Fruit fly (Drosophila melanogaster) Kc167 (cell line): ENCODE measurements around the gene Gfrl.

Experiments used
- Myc ChIP-seq: fragments of >200 bp; optimal IDR thresholded peaks from 2 replicates; lab custom pipeline; 2017; ENCODE audit warnings: missing external identifiers
- Sin3A ChIP-seq: fragments of >200 bp; optimal IDR thresholded peaks from 2 replicates; lab custom pipeline; 2018; ENCODE audit warnings: missing external identifiers
- h ChIP-seq: fragments of >200 bp; optimal IDR thresholded peaks from 3 replicates; lab custom pipeline; 2018; ENCODE audit warnings: missing external identifiers
- insv ChIP-seq: fragments of >200 bp; optimal IDR thresholded peaks from 3 replicates; lab custom pipeline; 2018; ENCODE audit warnings: missing external identifiers
- psq ChIP-seq: fragments of >200 bp; optimal IDR thresholded peaks from 2 replicates; lab custom pipeline; 2017; ENCODE audit warnings: missing external identifiers
- ttk ChIP-seq: sonication (Bioruptor generic); optimal IDR thresholded peaks from 2 replicates; lab custom pipeline; 2017; ENCODE audit warnings: missing external identifiers

The Gfrl gene

DNA sequence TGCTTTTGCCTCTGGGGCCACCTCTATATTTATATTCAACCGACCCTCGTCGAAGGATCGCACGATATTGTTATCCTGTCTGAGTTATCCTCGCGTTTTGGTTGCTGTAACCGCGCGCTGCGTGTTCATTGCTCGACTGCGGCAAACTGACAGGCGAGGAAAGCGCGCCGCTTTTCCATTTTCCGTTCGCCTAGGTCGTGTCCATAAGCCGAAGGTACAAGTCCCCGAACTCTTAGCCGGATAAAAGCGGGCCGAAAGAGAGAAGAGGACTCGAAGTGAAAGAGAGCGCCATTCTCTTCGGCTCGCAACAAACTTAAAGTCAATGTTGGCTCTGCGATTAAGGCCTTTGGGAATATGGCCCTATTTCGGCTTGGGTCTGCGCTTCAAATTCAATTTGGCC is at the start of gene Gfrl:
Gfrl (minus strand) TSS at position 148 of the 400 bp plus-strand sequence.
- TF ChIP-seq ttk (lab: Kevin White, UChicago) (no peak), psq (no peak), h (lab: Kevin White, UChicago) (no peak), Myc (lab: Kevin White, UChicago) (no peak), Sin3A (lab: Kevin White, UChicago) (no peak), insv (lab: Kevin White, UChicago) (no peak)

DNA sequence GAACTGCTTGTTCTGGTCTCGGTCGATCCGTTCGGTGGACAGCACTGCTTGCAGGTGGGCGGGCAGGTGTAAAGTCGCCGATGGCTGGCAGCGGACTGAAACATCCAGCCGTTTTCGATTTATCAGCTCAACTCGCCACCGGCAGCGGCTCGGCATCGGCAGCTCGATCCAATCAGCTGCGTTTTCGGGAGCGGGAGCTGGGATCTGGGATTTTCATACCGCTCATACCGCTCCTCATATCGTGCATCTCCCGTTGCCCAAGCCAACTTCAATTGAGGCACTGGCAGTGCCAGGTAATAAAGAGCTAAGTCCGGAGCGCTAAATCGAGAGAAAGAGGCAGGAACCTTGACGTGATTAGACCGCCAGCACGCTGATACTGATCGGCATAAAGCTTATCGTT is 28.0 kb upstream of the Gfrl start, which contains the start of gene MFS9:
MFS9 (minus strand) TSS at position 101 of the 400 bp plus-strand sequence.
- TF ChIP-seq ttk (lab: Kevin White, UChicago) (no peak), h (lab: Kevin White, UChicago) (no peak), psq (no peak), Myc (lab: Kevin White, UChicago) (no peak), Sin3A (lab: Kevin White, UChicago) (no peak), insv (lab: Kevin White, UChicago) (no peak)

- TF ChIP-seq Sin3A (lab: Kevin White, UChicago) (no peak), Myc (lab: Kevin White, UChicago) (no peak), ttk (lab: Kevin White, UChicago) (no peak), insv (lab: Kevin White, UChicago) (no peak), h (lab: Kevin White, UChicago) (no peak), psq (no peak)
Measured at dm6 chr3R:20509377-20509776, 25.0 kb upstream of the Gfrl start.

DNA sequence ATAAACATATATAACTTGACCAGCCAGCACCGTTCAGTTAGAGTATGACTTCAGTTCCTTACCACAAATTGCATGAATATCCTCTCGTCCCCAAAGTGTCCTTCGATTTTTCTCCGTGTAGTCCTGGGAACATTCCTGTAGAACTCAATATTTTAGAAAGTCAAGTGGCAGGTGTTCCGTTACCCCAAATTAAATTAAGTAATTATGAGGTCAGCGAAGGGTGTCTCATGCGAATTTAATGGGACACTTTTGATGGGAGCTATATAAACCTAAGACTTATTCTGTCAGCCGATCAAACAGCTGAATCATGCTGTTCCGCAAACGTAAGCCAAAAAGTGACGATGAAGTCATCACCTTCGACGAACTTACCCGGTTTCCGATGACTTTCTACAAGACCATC is 20.1 kb upstream of the Gfrl start, which contains the start of gene Or92a:
Or92a (plus strand) TSS at position 301 of the 400 bp plus-strand sequence.
- TF ChIP-seq h (lab: Kevin White, UChicago), result no peak
- TF ChIP-seq insv (lab: Kevin White, UChicago), result no peak
- no peak for TF ChIP-seq ttk (lab: Kevin White, UChicago)
- no peak for TF ChIP-seq Myc (lab: Kevin White, UChicago)

DNA sequence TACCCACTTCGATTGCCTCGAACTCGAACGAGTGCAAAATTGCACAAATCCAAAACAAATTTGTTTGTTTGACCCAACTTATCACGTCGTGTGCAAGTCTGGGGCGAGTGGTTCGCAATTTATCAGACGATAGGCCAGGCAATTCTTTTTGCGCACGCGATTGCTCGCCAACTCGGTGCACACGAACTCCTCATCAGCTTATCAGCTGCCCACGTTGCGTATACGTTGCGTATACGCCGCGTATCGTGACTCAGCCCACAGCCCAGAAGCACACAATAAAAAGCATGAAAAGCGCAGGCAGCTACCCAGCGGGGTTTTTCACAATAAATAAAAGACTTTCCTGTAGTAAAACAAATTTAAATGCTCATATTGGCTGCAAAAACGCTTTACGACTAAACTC is 19.3 kb upstream of the Gfrl start, which contains the start of gene MtnB:
MtnB (minus strand) TSS at position 101 of the 400 bp plus-strand sequence.
- no peak for TF ChIP-seq h (lab: Kevin White, UChicago)
- TF ChIP-seq Myc (lab: Kevin White, UChicago), result no peak
- no peak for TF ChIP-seq psq

DNA sequence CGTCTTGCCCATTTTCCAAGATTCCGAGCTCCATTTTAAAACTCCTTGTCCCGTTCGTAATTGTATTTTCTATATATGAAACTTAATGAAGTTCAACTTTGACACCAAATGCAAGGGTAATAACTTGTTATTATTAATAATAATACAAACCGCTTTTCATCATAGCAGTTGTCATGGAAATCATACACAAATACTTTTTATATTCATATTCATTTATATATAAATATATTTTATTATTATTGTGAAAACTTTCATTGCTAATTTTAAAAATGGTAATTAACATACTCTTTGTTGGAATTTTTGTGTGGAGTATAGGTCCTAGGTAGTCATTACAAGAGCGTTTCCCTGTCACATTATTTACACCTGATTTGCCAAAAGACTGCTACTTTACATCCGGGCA is 17.5 kb upstream of the Gfrl start, which contains the start of gene CG46441:
CG46441 (minus strand) TSS at position 101 of the 400 bp plus-strand sequence.
- no peak for TF ChIP-seq h (lab: Kevin White, UChicago)
- TF ChIP-seq ttk (lab: Kevin White, UChicago), result no peak
- no peak for TF ChIP-seq Sin3A (lab: Kevin White, UChicago)
- TF ChIP-seq Myc (lab: Kevin White, UChicago), result no peak
- no peak for TF ChIP-seq insv (lab: Kevin White, UChicago)
- no peak for TF ChIP-seq psq

DNA sequence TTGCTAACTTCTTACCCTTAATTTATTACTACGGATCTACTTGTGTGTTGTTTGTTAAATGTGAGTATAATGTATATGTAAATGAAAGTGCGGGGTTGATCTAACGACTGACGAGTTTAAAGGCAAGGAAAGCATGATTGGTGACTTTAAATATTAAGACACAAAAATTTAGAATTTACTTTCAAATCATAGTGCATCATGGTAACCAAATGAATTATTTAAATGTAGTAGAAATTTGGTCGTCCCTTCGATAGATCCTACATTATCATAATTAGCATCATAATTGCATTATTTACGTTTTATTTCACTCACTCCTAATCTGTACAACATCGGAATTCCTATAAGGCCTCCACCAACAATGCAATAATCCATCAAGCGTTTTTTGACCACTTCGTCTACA is 16.9 kb upstream of the Gfrl start, which contains the start of gene Dic2:
Dic2 (minus strand) TSS at position 101 of the 400 bp plus-strand sequence.
- TF ChIP-seq Sin3A (lab: Kevin White, UChicago), result no peak

dm6 chr3R:20472764-20473390 is 11.5 kb downstream of the Gfrl start:
- TF ChIP-seq h (lab: Kevin White, UChicago) (no peak), psq (no peak), Sin3A (lab: Kevin White, UChicago) (no peak), Myc (lab: Kevin White, UChicago) (no peak), insv (lab: Kevin White, UChicago) (no peak), ttk (lab: Kevin White, UChicago) (no peak)

dm6 chr3R:20464267-20464768 is 20.1 kb downstream of the Gfrl start:
- no peak for TF ChIP-seq h (lab: Kevin White, UChicago)
- TF ChIP-seq ttk (lab: Kevin White, UChicago), result no peak
- no peak for TF ChIP-seq Myc (lab: Kevin White, UChicago)
- TF ChIP-seq insv (lab: Kevin White, UChicago), result no peak
- no peak for TF ChIP-seq psq
- TF ChIP-seq Sin3A (lab: Kevin White, UChicago), result no peak

- TF ChIP-seq insv (lab: Kevin White, UChicago) (no peak), ttk (lab: Kevin White, UChicago) (no peak), Myc (lab: Kevin White, UChicago) (no peak), psq (no peak), h (lab: Kevin White, UChicago) (no peak), Sin3A (lab: Kevin White, UChicago) (no peak)
Measured at dm6 chr3R:20449487-20449886, 34.9 kb downstream of the Gfrl start.

dm6 chr3R:20422092-20422491 is 62.3 kb downstream of the Gfrl start:
- TF ChIP-seq h (lab: Kevin White, UChicago), result no peak
- no peak for TF ChIP-seq insv (lab: Kevin White, UChicago)
- TF ChIP-seq psq, result no peak
- TF ChIP-seq ttk (lab: Kevin White, UChicago), result no peak
- TF ChIP-seq Sin3A (lab: Kevin White, UChicago), result no peak
- no peak for TF ChIP-seq Myc (lab: Kevin White, UChicago)

dm6 chr3R:20407771-20408315 is 76.5 kb downstream of the Gfrl start, which contains the start of the genes Tmlh and eIF3g2:
TSS of gene Tmlh (minus strand) at chr3R:20407871.
TSS of gene eIF3g2 (plus strand) at chr3R:20408265.
- no peak for TF ChIP-seq insv (lab: Kevin White, UChicago)
- TF ChIP-seq Myc (lab: Kevin White, UChicago), result no peak
- no peak for TF ChIP-seq Sin3A (lab: Kevin White, UChicago)
- TF ChIP-seq psq, result no peak
- no peak for TF ChIP-seq ttk (lab: Kevin White, UChicago)
- no peak for TF ChIP-seq h (lab: Kevin White, UChicago)
